Fruit fly (Drosophila melanogaster) S2 (cell line): Measurements from ENCODE around the gene CG8925.
A peak's percentile ranks its signal among the peaks of the same experiment; 100 is the strongest.

Source experiments
- CG8478 ChIP-seq: fragments of >200 bp; optimal IDR thresholded peaks from 2 replicates; lab custom pipeline; 2018
- CTCF ChIP-seq, 2 experiments: fragments of >200 bp; optimal IDR thresholded peaks; 2 replicates each; lab custom pipeline; 2018

DNA sequence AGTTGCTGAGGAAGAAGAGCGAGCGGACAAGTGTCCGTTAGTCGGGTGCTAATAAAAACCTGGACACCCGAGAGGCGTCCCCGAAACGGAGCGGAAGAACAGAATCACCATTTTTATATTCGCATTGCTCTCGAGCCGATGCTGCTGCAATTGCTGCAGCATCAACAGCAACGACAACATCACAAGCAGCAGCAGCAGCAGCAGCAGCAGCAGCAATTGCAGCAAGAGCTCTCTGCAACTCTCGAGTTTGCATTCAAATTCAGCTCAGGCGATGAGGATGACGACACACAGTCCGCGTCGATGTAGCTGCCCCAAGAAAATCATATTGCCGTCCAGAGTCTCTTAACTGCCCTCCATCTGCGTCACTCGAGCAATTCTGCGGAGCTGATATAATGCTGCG is 34.4 kb downstream of the CG8925 start:
- TF ChIP-seq CTCF (optimal IDR thresholded peaks at IDR 0.05; lab: Kevin White, UChicago) (peak in 1 of 2 experiments; percentile 36), CG8478 (lab: Kevin White, UChicago) (no peak)
